Fruit fly (Drosophila melanogaster) whole organism: ENCODE data around the gene CG43182.

Experiments used
- CG8478 ChIP-seq: fragments of >200 bp; optimal IDR thresholded peaks from 2 replicates; lab custom pipeline; 2018; ENCODE audit warnings: inconsistent platforms
- Dll ChIP-seq: fragments of >200 bp; optimal IDR thresholded peaks from 2 replicates; lab custom pipeline; 2017
- EcR ChIP-seq, 2 experiments: fragments of >200 bp; optimal IDR thresholded peaks; 2 replicates each; lab custom pipeline; 2017; ENCODE audit warnings: missing biosample characterization in 2 of 2, missing genetic modification characterization in 2 of 2, missing genetic modification reagents in 2 of 2
- psq ChIP-seq: fragments of >200 bp; optimal IDR thresholded peaks from 2 replicates; lab custom pipeline; 2017
- usp ChIP-seq: fragments of >200 bp; optimal IDR thresholded peaks from 2 replicates; lab custom pipeline; 2017; ENCODE audit warnings: missing biosample characterization, missing genetic modification characterization, mixed read lengths

DNA sequence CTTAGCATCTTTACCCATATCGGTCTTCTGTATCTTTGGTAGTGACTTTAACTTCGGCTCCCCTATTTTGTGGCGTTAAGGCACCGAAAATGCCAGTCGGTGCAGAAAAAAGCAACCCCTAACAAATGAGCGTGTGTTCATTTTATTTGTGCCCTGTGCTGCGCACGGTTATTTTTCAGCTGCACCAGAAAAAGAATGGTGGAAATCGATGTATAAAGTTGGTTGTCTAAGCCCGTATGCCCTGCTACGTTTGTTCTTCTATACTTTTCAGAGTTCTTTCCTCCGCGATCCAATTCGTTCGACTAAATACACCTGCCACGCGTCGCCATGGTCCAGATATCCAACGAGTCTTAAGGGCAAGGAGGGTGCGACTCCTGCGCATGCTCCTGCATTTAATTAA lies 40.1 kb downstream of the CG43182 start:
- TF ChIP-seq psq (no peak), Dll (lab: Kevin White, UChicago) (no peak), CG8478 (lab: Kevin White, UChicago) (no peak), EcR (GFP tag; optimal IDR thresholded peaks at IDR 0.05; lab: Kevin White, UChicago) (no peak), usp (GFP tag; lab: Kevin White, UChicago) (no peak)
